Worm (Caenorhabditis elegans) whole organism, L4 larva: ENCODE results near the gene K12D12.4.

Experiments used
- F37D6.2 ChIP-seq: sonication (generic microtip); optimal IDR thresholded peaks from 2 replicates; lab custom pipeline; 2016; ENCODE audit warnings: mild to moderate bottlenecking, missing genetic modification characterization, missing compliant biosample characterization
- hlh-30 ChIP-seq: sonication (generic microtip); optimal IDR thresholded peaks from 2 replicates; lab custom pipeline; 2017; ENCODE audit warnings: antibody characterized with exemption, mild to moderate bottlenecking, missing genetic modification characterization, missing compliant biosample characterization; ENCODE audit not compliant: insufficient read depth
- lim-7 ChIP-seq: fragments of 200-800 bp; sonication (Bioruptor generic); IDR thresholded peaks from 2 replicates; pipeline ENCODE4 v1.3.6; 2022; ENCODE audit warnings: missing genetic modification characterization, missing compliant biosample characterization
- zfp-3 ChIP-seq: fragments of 200-800 bp; sonication (Bioruptor generic); conservative IDR thresholded peaks from 2 replicates; pipeline ENCODE4 v1.3.6; 2022; ENCODE audit warnings: missing genetic modification reagents, missing genetic modification characterization, missing compliant biosample characterization

K12D12.4 gene

ce11 chrII:11813895-11814369, 51.6 kb downstream of the K12D12.4 start, which contains the start of gene F43G6.8 (continued):
- TF ChIP-seq zfp-3 (GFP tag; lab: Robert Waterston, UW): no peak
- peak; percentile 95 for TF ChIP-seq hlh-30 (tag; lab: Kevin White, UChicago)
- TF ChIP-seq lim-7 (GFP tag; lab: Robert Waterston, UW): no peak
- TF ChIP-seq F37D6.2 (tag; lab: Kevin White, UChicago): no peak
